Worm (Caenorhabditis elegans) whole organism, mixed stage, embryonic: Measurements from ENCODE around the gene hot-1.

Source experiments
- M03D4.4 ChIP-seq: sonication (generic microtip); optimal IDR thresholded peaks from 2 replicates; lab custom pipeline; 2017; ENCODE audit warnings: mild to moderate bottlenecking, missing genetic modification characterization, missing compliant biosample characterization
- bed-3 ChIP-seq: fragments of 200-800 bp; sonication (Bioruptor generic); optimal IDR thresholded peaks from 3 replicates; lab custom pipeline; 2018; ENCODE audit warnings: mild to moderate bottlenecking, missing genetic modification characterization, moderate library complexity, missing compliant biosample characterization
- blmp-1 ChIP-seq: fragments of 150-350 bp; optimal IDR thresholded peaks from 2 replicates; lab custom pipeline; 2014; ENCODE audit warnings: missing biosample characterization, missing genetic modification characterization
- ceh-39 ChIP-seq: fragments of 150-350 bp; optimal IDR thresholded peaks from 2 replicates; lab custom pipeline; 2014; ENCODE audit warnings: missing biosample characterization, missing genetic modification characterization
- ceh-43 ChIP-seq: fragments of 200-800 bp; sonication (Bioruptor generic); optimal IDR thresholded peaks from 2 replicates; lab custom pipeline; 2018; ENCODE audit warnings: mild to moderate bottlenecking, missing genetic modification characterization, moderate library complexity, missing compliant biosample characterization
- ceh-83 ChIP-seq: fragments of 200-800 bp; sonication (Bioruptor generic); optimal IDR thresholded peaks from 2 replicates; lab custom pipeline; 2018; ENCODE audit warnings: mild to moderate bottlenecking, missing genetic modification characterization, missing compliant biosample characterization
- ces-1 ChIP-seq: fragments of 150-350 bp; optimal IDR thresholded peaks from 2 replicates; lab custom pipeline; 2014; ENCODE audit warnings: missing biosample characterization, missing genetic modification reagents, missing genetic modification characterization
- cnd-1 ChIP-seq: fragments of 200-800 bp; sonication (Bioruptor generic); optimal IDR thresholded peaks from 2 replicates; lab custom pipeline; 2018; ENCODE audit warnings: mild to moderate bottlenecking, missing genetic modification characterization, missing compliant biosample characterization
- drap-1 ChIP-seq: fragments of 200-800 bp; sonication (Bioruptor generic); optimal IDR thresholded peaks from 3 replicates; lab custom pipeline; 2018; ENCODE audit warnings: mild to moderate bottlenecking, missing genetic modification characterization, missing compliant biosample characterization
- elt-1 ChIP-seq: sonication (generic microtip); optimal IDR thresholded peaks from 2 replicates; lab custom pipeline; 2017; ENCODE audit warnings: missing genetic modification characterization, mild to moderate bottlenecking, missing compliant biosample characterization, antibody characterized with exemption, moderate library complexity, borderline replicate concordance; ENCODE audit not compliant: insufficient read depth
- elt-3 ChIP-seq: fragments of 150-350 bp; optimal IDR thresholded peaks from 2 replicates; lab custom pipeline; 2014; ENCODE audit warnings: missing biosample characterization, missing genetic modification characterization
- flh-1 ChIP-seq: fragments of 200-800 bp; sonication (Bioruptor generic); optimal IDR thresholded peaks from 2 replicates; lab custom pipeline; 2018; ENCODE audit warnings: mild to moderate bottlenecking, missing genetic modification characterization, moderate library complexity, missing compliant biosample characterization
- ham-2 ChIP-seq: fragments of 200-800 bp; sonication (Bioruptor generic); optimal IDR thresholded peaks from 2 replicates; lab custom pipeline; 2018; ENCODE audit warnings: mild to moderate bottlenecking, missing genetic modification characterization, missing compliant biosample characterization
- hlh-1 ChIP-seq: fragments of 150-350 bp; optimal IDR thresholded peaks from 2 replicates; lab custom pipeline; 2014; ENCODE audit warnings: missing biosample characterization, missing genetic modification reagents, missing genetic modification characterization
- lsy-2 ChIP-seq: fragments of 150-350 bp; optimal IDR thresholded peaks from 2 replicates; lab custom pipeline; 2014; ENCODE audit warnings: missing biosample characterization, missing genetic modification characterization
- mab-5 ChIP-seq: fragments of 150-350 bp; optimal IDR thresholded peaks from 2 replicates; lab custom pipeline; 2014; ENCODE audit warnings: missing biosample characterization, missing genetic modification characterization
- mep-1 ChIP-seq: fragments of 150-350 bp; optimal IDR thresholded peaks from 2 replicates; lab custom pipeline; 2017; ENCODE audit warnings: missing biosample characterization, missing genetic modification reagents, missing genetic modification characterization, inconsistent platforms
- mls-2 ChIP-seq: sonication (generic microtip); optimal IDR thresholded peaks from 2 replicates; lab custom pipeline; 2016; ENCODE audit warnings: mild to moderate bottlenecking, missing genetic modification characterization, moderate library complexity, missing compliant biosample characterization
- nhr-12 ChIP-seq: fragments of 150-350 bp; optimal IDR thresholded peaks from 2 replicates; lab custom pipeline; 2014; ENCODE audit warnings: missing biosample characterization, missing genetic modification characterization
- nhr-2 ChIP-seq: fragments of 150-350 bp; optimal IDR thresholded peaks from 2 replicates; lab custom pipeline; 2014; ENCODE audit warnings: missing biosample characterization, missing genetic modification characterization
- nhr-237 ChIP-seq: fragments of 150-350 bp; optimal IDR thresholded peaks from 2 replicates; lab custom pipeline; 2014; ENCODE audit warnings: missing biosample characterization, missing genetic modification characterization
- nhr-28 ChIP-seq: fragments of 150-350 bp; optimal IDR thresholded peaks from 2 replicates; lab custom pipeline; 2014; ENCODE audit warnings: missing biosample characterization, missing genetic modification characterization
- nhr-76 ChIP-seq: sonication (generic microtip); optimal IDR thresholded peaks from 2 replicates; lab custom pipeline; 2017; ENCODE audit warnings: missing biosample characterization, missing genetic modification characterization
- pha-4 ChIP-seq: fragments of 150-350 bp; optimal IDR thresholded peaks from 2 replicates; lab custom pipeline; 2018; ENCODE audit warnings: missing biosample characterization, missing genetic modification reagents, missing genetic modification characterization
- sem-2 ChIP-seq: fragments of 200-800 bp; sonication (Bioruptor generic); optimal IDR thresholded peaks from 2 replicates; lab custom pipeline; 2018; ENCODE audit warnings: mild to moderate bottlenecking, missing genetic modification characterization, missing compliant biosample characterization
- sptf-1 ChIP-seq: sonication (generic microtip); optimal IDR thresholded peaks from 2 replicates; lab custom pipeline; 2017; ENCODE audit warnings: mild to moderate bottlenecking, missing genetic modification characterization, moderate library complexity, missing compliant biosample characterization
- tbx-8 ChIP-seq: fragments of 200-800 bp; sonication (Bioruptor generic); optimal IDR thresholded peaks from 2 replicates; lab custom pipeline; 2018; ENCODE audit warnings: mild to moderate bottlenecking, missing genetic modification characterization, moderate library complexity, missing compliant biosample characterization
- unc-120 ChIP-seq: sonication (generic microtip); optimal IDR thresholded peaks from 2 replicates; lab custom pipeline; 2017; ENCODE audit warnings: missing genetic modification characterization, missing compliant biosample characterization; ENCODE audit not compliant: poor library complexity, severe bottlenecking
- unc-39 ChIP-seq: fragments of 150-350 bp; optimal IDR thresholded peaks from 2 replicates; lab custom pipeline; 2014; ENCODE audit warnings: missing biosample characterization, missing genetic modification characterization
- unc-62 ChIP-seq: fragments of 150-350 bp; optimal IDR thresholded peaks from 2 replicates; lab custom pipeline; 2014; ENCODE audit warnings: missing biosample characterization, missing genetic modification reagents, missing genetic modification characterization
- zip-8 ChIP-seq: fragments of 150-350 bp; optimal IDR thresholded peaks from 2 replicates; lab custom pipeline; 2014; ENCODE audit warnings: missing biosample characterization, missing genetic modification characterization
- ztf-11 ChIP-seq: fragments of 150-350 bp; optimal IDR thresholded peaks from 2 replicates; lab custom pipeline; 2014; ENCODE audit warnings: missing biosample characterization, missing genetic modification characterization

Gene hot-1

DNA sequence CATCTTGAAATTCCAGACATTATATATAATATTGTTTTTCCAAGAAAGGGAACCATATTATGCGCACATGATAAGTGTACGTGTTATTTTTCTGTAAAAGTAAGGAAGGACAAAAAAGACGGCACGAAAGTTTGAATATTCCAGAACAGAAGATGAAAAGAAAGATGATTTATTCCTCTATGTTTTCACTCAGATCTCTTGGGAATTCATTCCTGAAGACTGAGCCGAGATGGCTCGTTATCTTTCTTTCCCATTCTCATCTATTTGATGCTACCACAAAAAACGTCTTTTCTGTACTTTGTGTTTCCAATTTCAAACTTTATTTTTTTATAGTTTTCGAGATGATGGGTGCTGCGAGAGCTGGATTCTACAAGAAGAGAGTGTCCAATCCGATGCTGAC lies 17.2 kb upstream of the hot-1 start:
- TF ChIP-seq sem-2: no peak
- no peak for TF ChIP-seq pha-4 (tag; lab: Kevin White, UChicago)
- TF ChIP-seq nhr-237 (tag; lab: Kevin White, UChicago): no peak
- TF ChIP-seq ces-1 (GFP tag; lab: Kevin White, UChicago): no peak
- TF ChIP-seq ceh-39: no peak
- no peak for TF ChIP-seq elt-3 (tag; lab: Kevin White, UChicago)
- TF ChIP-seq zip-8 (tag; lab: Kevin White, UChicago): no peak
- TF ChIP-seq ceh-83 (GFP tag; lab: Kevin White, UChicago): no peak
- TF ChIP-seq M03D4.4: no peak
- no peak for TF ChIP-seq ztf-11 (tag; lab: Kevin White, UChicago)
- no peak for TF ChIP-seq unc-62 (GFP tag; lab: Kevin White, UChicago)
- no peak for TF ChIP-seq mab-5
- TF ChIP-seq tbx-8 (GFP tag; lab: Kevin White, UChicago): no peak
- TF ChIP-seq cnd-1 (tag; lab: Kevin White, UChicago): no peak
- TF ChIP-seq nhr-12 (tag; lab: Kevin White, UChicago): no peak
- no peak for TF ChIP-seq nhr-76

DNA sequence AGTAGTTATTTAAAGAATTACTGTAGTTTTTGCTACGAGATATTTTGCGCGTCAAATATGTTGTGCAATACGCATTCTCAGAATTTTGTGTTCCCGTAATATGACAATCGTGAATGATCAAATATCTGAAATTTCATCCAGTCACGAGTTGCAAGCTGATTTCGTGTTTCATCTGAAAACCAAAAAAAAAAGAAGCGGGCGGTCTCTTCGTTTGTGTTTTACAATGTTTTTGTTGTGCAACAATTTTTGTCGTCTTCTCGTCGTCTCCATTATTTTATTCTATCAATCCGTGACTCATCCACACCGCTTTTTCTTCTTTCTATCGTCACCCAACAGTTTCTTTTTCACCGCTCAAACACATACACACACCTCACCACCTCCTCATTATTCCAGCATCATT lies 11.3 kb upstream of the hot-1 start, which contains the start of gene R11H6.4:
Gene R11H6.4 (plus strand): TSS at position 301 of the 400 bp plus-strand sequence.
- TF ChIP-seq tbx-8 (GFP tag; lab: Kevin White, UChicago) (no peak), mls-2 (tag; lab: Kevin White, UChicago) (no peak), ham-2 (GFP tag; lab: Kevin White, UChicago) (no peak), nhr-28 (tag; lab: Kevin White, UChicago) (no peak), ztf-11 (tag; lab: Kevin White, UChicago) (no peak), ceh-39 (no peak), nhr-76 (no peak), unc-39 (tag; lab: Kevin White, UChicago) (no peak), mep-1 (tag; lab: Kevin White, UChicago) (no peak), sptf-1 (tag; lab: Kevin White, UChicago) (no peak)

DNA sequence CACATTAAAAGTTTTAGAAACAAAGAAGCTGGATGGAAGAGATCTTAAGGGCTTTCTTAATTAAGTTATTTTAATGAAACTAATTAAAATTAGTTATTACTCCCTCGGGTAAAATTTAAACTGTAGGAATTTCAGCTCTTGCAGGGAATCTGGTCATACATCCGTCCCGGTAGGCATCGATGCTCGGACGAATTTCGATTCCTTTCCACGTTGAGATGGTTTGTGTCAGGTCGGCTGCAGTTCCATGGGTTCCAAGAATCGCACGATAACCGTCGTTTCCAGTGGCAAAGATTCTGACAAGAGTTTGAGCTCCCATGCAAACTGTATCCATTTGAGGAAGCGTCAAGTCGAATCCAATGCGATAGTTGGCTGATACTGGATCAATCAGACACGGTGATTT lies 10.2 kb upstream of the hot-1 start:
- TF ChIP-seq sem-2 (no peak), drap-1 (GFP tag; lab: Kevin White, UChicago) (no peak), hlh-1 (tag; lab: Kevin White, UChicago) (no peak), M03D4.4 (no peak), elt-3 (tag; lab: Kevin White, UChicago) (no peak), sptf-1 (tag; lab: Kevin White, UChicago) (no peak), nhr-12 (tag; lab: Kevin White, UChicago) (no peak), bed-3 (GFP tag; lab: Kevin White, UChicago) (no peak), pha-4 (tag; lab: Kevin White, UChicago) (no peak), ceh-83 (GFP tag; lab: Kevin White, UChicago) (no peak), blmp-1 (no peak), nhr-2 (tag; lab: Kevin White, UChicago) (no peak), unc-120 (tag; lab: Kevin White, UChicago) (no peak), ztf-11 (tag; lab: Kevin White, UChicago) (no peak), unc-39 (tag; lab: Kevin White, UChicago) (no peak)

DNA sequence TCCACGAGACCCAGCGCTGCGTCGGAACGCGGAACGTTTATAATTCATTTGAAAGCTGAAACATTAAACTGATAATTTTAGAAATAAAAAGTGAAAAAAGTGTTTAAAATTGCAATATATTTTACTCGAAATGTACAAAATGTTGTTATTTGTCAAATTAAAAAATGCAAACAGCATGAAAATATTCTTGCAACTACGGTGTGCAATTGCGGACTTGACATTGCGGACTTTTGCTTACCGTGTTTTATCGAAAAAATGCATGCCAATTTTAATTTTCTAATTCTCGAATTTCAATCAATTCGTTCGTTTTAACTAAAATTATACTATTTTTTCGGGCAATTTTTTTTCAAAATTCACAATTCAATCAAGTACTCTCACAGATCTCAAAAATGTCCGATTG lies 8.8 kb upstream of the hot-1 start, which contains the start of the genes R11H6.5 and ccnk-1:
Gene R11H6.5 (minus strand): TSS at position 55 of the 400 bp plus-strand sequence.
Gene ccnk-1 (plus strand): TSS at position 381 of the 400 bp plus-strand sequence.
- peak; percentile 4 for TF ChIP-seq nhr-237 (tag; lab: Kevin White, UChicago)
- no peak for TF ChIP-seq mls-2 (tag; lab: Kevin White, UChicago)
- peak; percentile 38 for TF ChIP-seq mep-1 (tag; lab: Kevin White, UChicago)
- peak; percentile 98 for TF ChIP-seq lsy-2 (tag; lab: Kevin White, UChicago)

DNA sequence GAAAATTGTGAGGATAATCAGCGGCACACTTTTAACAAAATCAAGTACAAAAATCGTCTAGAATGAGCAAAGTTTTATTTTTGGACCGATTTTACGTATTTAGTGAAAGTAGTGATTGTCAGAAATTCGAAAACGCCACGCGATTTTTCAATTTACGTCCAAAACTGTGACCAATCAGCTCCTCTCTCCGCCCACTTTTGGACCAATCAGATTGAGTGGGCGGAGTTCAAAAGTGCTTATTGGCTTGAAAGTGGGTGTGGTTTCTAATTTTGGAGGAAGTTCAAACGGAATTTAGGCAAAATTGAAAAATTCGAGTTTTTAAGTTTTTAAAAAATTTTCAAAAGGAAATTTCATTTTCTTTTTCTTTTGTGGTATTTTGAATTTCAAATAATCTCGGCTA lies 6.5 kb upstream of the hot-1 start:
- TF ChIP-seq ceh-39 (no peak), nhr-12 (tag; lab: Kevin White, UChicago) (no peak), nhr-76 (no peak), elt-1 (no peak), nhr-2 (tag; lab: Kevin White, UChicago) (no peak), ztf-11 (tag; lab: Kevin White, UChicago) (no peak), ham-2 (GFP tag; lab: Kevin White, UChicago) (no peak), mab-5 (no peak), ces-1 (GFP tag; lab: Kevin White, UChicago) (no peak), ceh-43 (GFP tag; lab: Kevin White, UChicago) (no peak), flh-1 (GFP tag; lab: Kevin White, UChicago) (no peak)
